Worm (Caenorhabditis elegans) whole organism, late embryonic: ENCODE data around the gene cht-5.

Source experiments
- C08G9.2 ChIP-seq: sonication (generic microtip); optimal IDR thresholded peaks from 2 replicates; lab custom pipeline; 2016; ENCODE audit warnings: mild to moderate bottlenecking, missing genetic modification characterization, moderate library complexity, missing compliant biosample characterization
- K02D7.2 ChIP-seq: sonication (generic microtip); optimal IDR thresholded peaks from 2 replicates; lab custom pipeline; 2017; ENCODE audit warnings: mild to moderate bottlenecking, missing genetic modification characterization, missing compliant biosample characterization
- T23F11.4 ChIP-seq: fragments of 200-800 bp; sonication (Bioruptor generic); optimal IDR thresholded peaks from 2 replicates; lab custom pipeline; 2018; ENCODE audit warnings: mild to moderate bottlenecking, missing genetic modification characterization, missing compliant biosample characterization
- Y22D7AL.16 ChIP-seq: sonication (generic microtip); optimal IDR thresholded peaks from 2 replicates; lab custom pipeline; 2016; ENCODE audit warnings: missing genetic modification characterization, missing compliant biosample characterization
- ahr-1 ChIP-seq: sonication (generic microtip); optimal IDR thresholded peaks from 2 replicates; lab custom pipeline; 2016; ENCODE audit warnings: missing genetic modification characterization, missing compliant biosample characterization
- ceh-18 ChIP-seq: sonication (generic microtip); optimal IDR thresholded peaks from 2 replicates; lab custom pipeline; 2016; ENCODE audit warnings: missing genetic modification characterization, missing compliant biosample characterization
- ceh-22 ChIP-seq: sonication (generic microtip); optimal IDR thresholded peaks from 2 replicates; lab custom pipeline; 2017; ENCODE audit warnings: missing biosample characterization, missing genetic modification characterization
- ceh-30 ChIP-seq: fragments of 150-350 bp; optimal IDR thresholded peaks from 2 replicates; lab custom pipeline; 2014; ENCODE audit warnings: missing biosample characterization, missing genetic modification characterization
- ceh-45 ChIP-seq: fragments of 200-800 bp; sonication (Bioruptor generic); IDR thresholded peaks from 2 replicates; pipeline ENCODE4 v1.3.6; 2022; ENCODE audit warnings: missing genetic modification reagents, missing genetic modification characterization, missing compliant biosample characterization
- ceh-48 ChIP-seq: sonication (generic microtip); optimal IDR thresholded peaks from 2 replicates; lab custom pipeline; 2016; ENCODE audit warnings: missing genetic modification characterization, inconsistent platforms, missing compliant biosample characterization
- che-1 ChIP-seq: sonication (generic microtip); optimal IDR thresholded peaks from 2 replicates; lab custom pipeline; 2016; ENCODE audit warnings: mild to moderate bottlenecking, missing genetic modification characterization, missing compliant biosample characterization
- dve-1 ChIP-seq: sonication (generic microtip); optimal IDR thresholded peaks from 2 replicates; lab custom pipeline; 2017; ENCODE audit warnings: antibody characterized with exemption, mild to moderate bottlenecking, missing genetic modification characterization, missing compliant biosample characterization
- elt-2 ChIP-seq: sonication (generic microtip); optimal IDR thresholded peaks from 2 replicates; lab custom pipeline; 2016; ENCODE audit warnings: missing genetic modification reagents, missing genetic modification characterization, missing compliant biosample characterization
- fax-1 ChIP-seq: sonication (generic microtip); optimal IDR thresholded peaks from 2 replicates; lab custom pipeline; 2016; ENCODE audit warnings: missing genotype, missing genetic modification characterization, missing compliant biosample characterization
- fkh-10 ChIP-seq: fragments of 150-350 bp; optimal IDR thresholded peaks from 2 replicates; lab custom pipeline; 2014; ENCODE audit warnings: missing biosample characterization, missing genetic modification reagents, missing genetic modification characterization
- lim-6 ChIP-seq: sonication (generic microtip); optimal IDR thresholded peaks from 2 replicates; lab custom pipeline; 2016; ENCODE audit warnings: missing genetic modification characterization, missing compliant biosample characterization
- madf-2 ChIP-seq: sonication (generic microtip); optimal IDR thresholded peaks from 2 replicates; lab custom pipeline; 2017; ENCODE audit warnings: missing genetic modification characterization, missing compliant biosample characterization
- nhr-232 ChIP-seq: sonication (generic microtip); optimal IDR thresholded peaks from 2 replicates; lab custom pipeline; 2016; ENCODE audit warnings: missing genetic modification characterization, missing compliant biosample characterization
- npax-4 ChIP-seq: sonication (generic microtip); optimal IDR thresholded peaks from 2 replicates; lab custom pipeline; 2016; ENCODE audit warnings: missing genetic modification characterization, missing compliant biosample characterization
- pat-9 ChIP-seq: fragments of 200-800 bp; sonication (Bioruptor generic); optimal IDR thresholded peaks from 2 replicates; lab custom pipeline; 2018; ENCODE audit warnings: mild to moderate bottlenecking, missing genetic modification characterization, moderate library complexity, missing compliant biosample characterization
- pax-1 ChIP-seq: fragments of 150-350 bp; optimal IDR thresholded peaks from 2 replicates; lab custom pipeline; 2014; ENCODE audit warnings: missing biosample characterization, missing genetic modification characterization
- pha-2 ChIP-seq: sonication (generic microtip); optimal IDR thresholded peaks from 2 replicates; lab custom pipeline; 2017; ENCODE audit warnings: mild to moderate bottlenecking, missing genetic modification characterization, missing compliant biosample characterization
- pha-4 ChIP-seq: fragments of 150-350 bp; optimal IDR thresholded peaks from 2 replicates; lab custom pipeline; 2018; ENCODE audit warnings: missing biosample characterization, missing genetic modification reagents, missing genetic modification characterization
- pqm-1 ChIP-seq: sonication (generic microtip); optimal IDR thresholded peaks from 2 replicates; lab custom pipeline; 2016; ENCODE audit warnings: missing genetic modification characterization, missing compliant biosample characterization
- pros-1 ChIP-seq: fragments of 150-350 bp; optimal IDR thresholded peaks from 2 replicates; lab custom pipeline; 2014; ENCODE audit warnings: missing biosample characterization, missing genetic modification reagents, missing genetic modification characterization
- ref-2 ChIP-seq: sonication (generic microtip); optimal IDR thresholded peaks from 2 replicates; lab custom pipeline; 2016; ENCODE audit warnings: missing genetic modification characterization, missing compliant biosample characterization
- rnt-1 ChIP-seq: sonication (generic microtip); optimal IDR thresholded peaks from 2 replicates; lab custom pipeline; 2016; ENCODE audit warnings: missing genetic modification characterization, missing compliant biosample characterization
- sox-2 ChIP-seq: fragments of 200-800 bp; sonication (Bioruptor generic); IDR thresholded peaks from 2 replicates; pipeline ENCODE4 v1.3.6; 2022; ENCODE audit warnings: missing genetic modification reagents, missing genetic modification characterization, missing compliant biosample characterization
- sox-4 ChIP-seq: sonication (generic microtip); optimal IDR thresholded peaks from 2 replicates; lab custom pipeline; 2017; ENCODE audit warnings: mild to moderate bottlenecking, missing genetic modification characterization, inconsistent platforms, missing compliant biosample characterization
- syd-9 ChIP-seq: sonication (generic microtip); optimal IDR thresholded peaks from 2 replicates; lab custom pipeline; 2016; ENCODE audit warnings: mild to moderate bottlenecking, missing genetic modification characterization, moderate library complexity, missing compliant biosample characterization
- unc-3 ChIP-seq, 2 experiments: fragments of 200-800 bp in 1 of 2; sonication (Bioruptor generic) in 1 of 2; sonication (generic microtip) in 1 of 2; conservative IDR thresholded peaks in 1 of 2; optimal IDR thresholded peaks in 1 of 2; 2 replicates each; pipeline versions ENCODE4 v1.3.6 to Lab custom; 2016 to 2022; ENCODE audit warnings: missing compliant biosample characterization in 2 of 2, missing genetic modification characterization in 2 of 2, missing genetic modification reagents in 1 of 2
- unc-42 ChIP-seq: sonication (generic microtip); optimal IDR thresholded peaks from 2 replicates; lab custom pipeline; 2016; ENCODE audit warnings: missing genotype, missing genetic modification characterization, missing compliant biosample characterization
- unc-55 ChIP-seq: sonication (generic microtip); optimal IDR thresholded peaks from 2 replicates; lab custom pipeline; 2017; ENCODE audit warnings: missing biosample characterization, missing genetic modification reagents, missing genetic modification characterization
- ztf-16 ChIP-seq: sonication (generic microtip); optimal IDR thresholded peaks from 2 replicates; lab custom pipeline; 2017; ENCODE audit warnings: missing genetic modification characterization, missing compliant biosample characterization

Gene cht-5

DNA sequence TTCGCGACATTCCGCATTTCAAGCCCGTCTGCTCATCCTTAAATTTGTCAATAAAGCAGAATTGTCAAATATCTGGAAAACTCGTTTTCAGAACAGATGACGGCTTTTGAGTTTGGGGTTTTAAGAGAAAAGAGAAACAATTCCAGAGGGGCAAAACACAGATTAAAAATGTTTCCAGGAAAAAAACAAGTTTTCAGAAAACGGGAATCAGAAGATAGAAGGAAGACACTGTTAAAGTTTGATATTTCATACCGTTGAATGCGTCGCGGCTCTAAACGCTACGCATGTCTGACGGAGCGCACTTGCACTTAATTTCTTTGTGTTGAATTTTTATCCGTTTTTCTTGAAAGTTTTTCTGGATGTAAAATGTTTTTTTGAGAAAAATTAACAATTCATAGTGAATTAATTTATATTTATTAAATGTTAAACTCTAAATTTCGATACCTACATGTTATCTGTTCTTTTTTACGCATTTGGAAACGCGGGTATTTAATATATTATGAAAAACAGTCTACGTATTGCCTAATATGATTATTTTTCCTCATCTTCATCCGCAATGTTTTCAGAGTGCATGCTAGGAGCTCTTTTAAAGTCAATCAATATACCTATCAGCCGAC is 19.8 kb downstream of the cht-5 start, which contains the start of the genes C08B6.18, wdr-20 and C08B6.8:
Gene C08B6.18 (minus strand): TSS at position 51 of the 617 bp plus-strand sequence.
Gene wdr-20 (minus strand): TSS at position 82 of the 617 bp plus-strand sequence.
Gene C08B6.8 (plus strand): TSS at position 567 of the 617 bp plus-strand sequence.
- peak; percentile 4 for TF ChIP-seq unc-42 (tag; lab: Kevin White, UChicago)
- TF ChIP-seq T23F11.4 (GFP tag; lab: Kevin White, UChicago) = no peak
- no peak for TF ChIP-seq fkh-10 (GFP tag; lab: Kevin White, UChicago)
- no peak for TF ChIP-seq nhr-232 (tag; lab: Kevin White, UChicago)

- TF ChIP-seq sox-2 (GFP tag; lab: Robert Waterston, UW) = no peak
- no peak for TF ChIP-seq unc-55 (GFP tag; lab: Kevin White, UChicago)
- TF ChIP-seq fkh-10 (GFP tag; lab: Kevin White, UChicago) = no peak
- no peak for TF ChIP-seq npax-4
- no peak for TF ChIP-seq pax-1
- no peak for TF ChIP-seq ref-2 (tag; lab: Kevin White, UChicago)
- TF ChIP-seq madf-2 (tag; lab: Kevin White, UChicago) = no peak
- TF ChIP-seq Y22D7AL.16 = no peak
- no peak for TF ChIP-seq ceh-48 (tag; lab: Kevin White, UChicago)
- no peak for TF ChIP-seq ceh-22 (tag; lab: Kevin White, UChicago)
- TF ChIP-seq pros-1 (tag; lab: Kevin White, UChicago) = no peak
- no peak for TF ChIP-seq rnt-1 (tag; lab: Kevin White, UChicago)
- TF ChIP-seq fax-1 (tag; lab: Kevin White, UChicago) = no peak
- no peak for TF ChIP-seq ceh-45 (GFP tag; lab: Robert Waterston, UW)
- TF ChIP-seq che-1 (tag; lab: Kevin White, UChicago) = no peak
- TF ChIP-seq pat-9 (tag; lab: Kevin White, UChicago) = no peak
- no peak for TF ChIP-seq pha-4
Measured at ce11 chrV:10145653-10146052, 31.2 kb downstream of the cht-5 start, which contains the start of gene C51E3.9. C51E3.9 (plus strand) TSS chrV:10145953.

ce11 chrV:10146787-10147186 is 32.4 kb downstream of the cht-5 start:
- TF ChIP-seq unc-3 (GFP tag; conservative IDR thresholded peaks at IDR 0.05; lab: Robert Waterston, UW) = no peak
- TF ChIP-seq unc-3 (tag; optimal IDR thresholded peaks at IDR 0.05; lab: Kevin White, UChicago) = no peak
- TF ChIP-seq ceh-18 (tag; lab: Kevin White, UChicago) = peak; percentile 60

DNA sequence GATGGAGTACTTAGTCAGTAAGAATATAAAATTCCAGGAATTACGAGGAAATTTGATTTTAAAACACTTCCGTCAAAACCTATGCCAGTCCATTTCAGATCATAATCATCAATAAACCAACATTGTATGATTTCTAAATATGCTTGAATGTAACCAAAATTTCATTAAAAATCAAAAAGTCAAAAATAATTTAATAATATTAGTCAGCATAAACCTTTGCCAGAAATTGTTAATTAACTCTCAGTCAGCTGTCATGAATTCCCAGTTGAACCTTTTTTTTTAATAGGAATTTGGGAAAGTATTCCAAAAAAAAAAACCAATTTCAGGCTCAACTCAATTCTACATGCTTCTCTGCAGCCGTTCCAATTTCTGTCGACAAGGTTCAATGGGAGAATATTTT is 33.9 kb downstream of the cht-5 start, which contains the start of gene srsx-26:
Gene srsx-26 (plus strand): TSS at position 301 of the 400 bp plus-strand sequence.
- TF ChIP-seq ahr-1 (tag; lab: Kevin White, UChicago) = no peak
- TF ChIP-seq K02D7.2 = no peak
- no peak for TF ChIP-seq pqm-1
- no peak for TF ChIP-seq elt-2 (tag; lab: Kevin White, UChicago)

DNA sequence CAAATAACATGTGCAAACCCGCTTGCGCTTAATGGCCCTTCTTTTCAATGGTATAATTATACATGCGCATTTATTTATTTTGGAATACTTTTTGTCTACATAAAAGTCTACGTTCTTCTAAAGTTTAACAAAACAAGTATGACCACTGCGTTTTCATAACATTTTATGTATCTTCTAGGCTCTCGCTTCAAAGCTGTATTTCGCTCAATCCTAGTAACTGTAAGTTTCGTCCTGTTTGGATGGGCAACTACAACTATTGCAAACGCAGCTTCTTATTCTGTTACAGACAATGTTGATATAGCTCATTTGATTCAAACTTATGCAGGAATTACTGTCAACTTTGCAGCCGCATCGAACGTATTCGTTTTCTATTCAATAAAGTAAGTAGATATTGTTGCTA is 35.3 kb downstream of the cht-5 start, which contains the start of gene srsx-27:
Gene srsx-27 (plus strand): TSS at position 301 of the 400 bp plus-strand sequence.
- TF ChIP-seq fkh-10 (GFP tag; lab: Kevin White, UChicago) (no peak), pha-2 (tag; lab: Kevin White, UChicago) (no peak), T23F11.4 (GFP tag; lab: Kevin White, UChicago) (no peak), ceh-30 (tag; lab: Kevin White, UChicago) (no peak), sox-4 (tag; lab: Kevin White, UChicago) (no peak), ref-2 (tag; lab: Kevin White, UChicago) (no peak), lim-6 (tag; lab: Kevin White, UChicago) (no peak), syd-9 (tag; lab: Kevin White, UChicago) (no peak), fax-1 (tag; lab: Kevin White, UChicago) (no peak), npax-4 (no peak), ceh-18 (tag; lab: Kevin White, UChicago) (no peak), dve-1 (tag; lab: Kevin White, UChicago) (no peak), ztf-16 (no peak), C08G9.2 (tag; lab: Kevin White, UChicago) (no peak)
- TF ChIP-seq, all 69 proteins: peak for 0
